Worm (Caenorhabditis elegans) whole organism, midembryonic: ENCODE results near the gene scl-7.

ENCODE experiments used
- T22C8.4 ChIP-seq: fragments of 200-800 bp; sonication (Bioruptor generic); IDR thresholded peaks from 2 replicates; pipeline ENCODE4 v1.3.6; 2022; ENCODE audit warnings: missing genetic modification characterization, missing compliant biosample characterization
- cog-1 ChIP-seq: sonication (generic microtip); optimal IDR thresholded peaks from 2 replicates; lab custom pipeline; 2016; ENCODE audit warnings: missing genetic modification characterization, missing compliant biosample characterization
- flt-1 ChIP-seq: fragments of 200-800 bp; sonication (Bioruptor generic); IDR thresholded peaks from 2 replicates; pipeline ENCODE4 v1.3.6; 2022; ENCODE audit warnings: missing genetic modification characterization, missing compliant biosample characterization
- klf-2 ChIP-seq: fragments of 200-800 bp; sonication (Bioruptor generic); conservative IDR thresholded peaks from 2 replicates; pipeline ENCODE4 v1.3.6; 2022; ENCODE audit warnings: missing genetic modification reagents, missing genetic modification characterization, missing compliant biosample characterization
- med-1 ChIP-seq: sonication (generic microtip); optimal IDR thresholded peaks from 2 replicates; lab custom pipeline; 2017; ENCODE audit warnings: missing genetic modification characterization, mild to moderate bottlenecking, missing compliant biosample characterization, antibody characterized with exemption, missing genetic modification reagents; ENCODE audit not compliant: insufficient read depth
- ref-1 ChIP-seq: fragments of 200-800 bp; sonication (Bioruptor generic); conservative IDR thresholded peaks from 2 replicates; pipeline ENCODE4 v1.3.6; 2022; ENCODE audit warnings: missing genetic modification reagents, missing genetic modification characterization, missing compliant biosample characterization
- tab-1 ChIP-seq: fragments of 200-800 bp; sonication (Bioruptor generic); IDR thresholded peaks from 2 replicates; pipeline ENCODE4 v1.3.6; 2022; ENCODE audit warnings: missing genetic modification characterization, missing compliant biosample characterization
- ztf-23 ChIP-seq: fragments of 200-800 bp; sonication (Bioruptor generic); IDR thresholded peaks from 2 replicates; pipeline ENCODE4 v1.3.6; 2022; ENCODE audit warnings: missing genetic modification reagents, missing genetic modification characterization, missing compliant biosample characterization
- ztf-29 ChIP-seq: fragments of 200-800 bp; sonication (Bioruptor generic); IDR thresholded peaks from 2 replicates; pipeline ENCODE4 v1.3.6; 2022; ENCODE audit warnings: missing genetic modification reagents, missing genetic modification characterization, missing compliant biosample characterization

The scl-7 gene

ce11 chrIV:13077694-13078093 is 7.5 kb downstream of the scl-7 start:
- no peak for TF ChIP-seq med-1
- TF ChIP-seq tab-1 (GFP tag; lab: Robert Waterston, UW): no peak
- no peak for TF ChIP-seq T22C8.4 (GFP tag; lab: Robert Waterston, UW)

- TF ChIP-seq ztf-23 (GFP tag; lab: Robert Waterston, UW): no peak
- TF ChIP-seq T22C8.4 (GFP tag; lab: Robert Waterston, UW): no peak
- no peak for TF ChIP-seq ref-1 (GFP tag; lab: Robert Waterston, UW)
- TF ChIP-seq tab-1 (GFP tag; lab: Robert Waterston, UW): no peak
- no peak for TF ChIP-seq ztf-29 (GFP tag; lab: Robert Waterston, UW)
- TF ChIP-seq flt-1: no peak
- TF ChIP-seq cog-1 (tag; lab: Kevin White, UChicago): no peak
- no peak for TF ChIP-seq med-1
- no peak for TF ChIP-seq klf-2 (GFP tag; lab: Robert Waterston, UW)
Observed at ce11 chrIV:13078342-13078741, 8.1 kb downstream of the scl-7 start.

ce11 chrIV:13079119-13079518 is 8.9 kb downstream of the scl-7 start, which contains the start of gene C39E9.8:
Gene C39E9.8, plus strand, starts transcription at chrIV:13079446.
- TF ChIP-seq med-1: no peak
- no peak for TF ChIP-seq tab-1 (GFP tag; lab: Robert Waterston, UW)
- TF ChIP-seq ztf-23 (GFP tag; lab: Robert Waterston, UW): no peak
- TF ChIP-seq klf-2 (GFP tag; lab: Robert Waterston, UW): no peak
- no peak for TF ChIP-seq flt-1
- TF ChIP-seq ztf-29 (GFP tag; lab: Robert Waterston, UW): no peak
- TF ChIP-seq T22C8.4 (GFP tag; lab: Robert Waterston, UW): no peak
- TF ChIP-seq cog-1 (tag; lab: Kevin White, UChicago): no peak
- no peak for TF ChIP-seq ref-1 (GFP tag; lab: Robert Waterston, UW)

- TF ChIP-seq cog-1 (tag; lab: Kevin White, UChicago): no peak
- TF ChIP-seq med-1: no peak
- no peak for TF ChIP-seq T22C8.4 (GFP tag; lab: Robert Waterston, UW)
- no peak for TF ChIP-seq klf-2 (GFP tag; lab: Robert Waterston, UW)
- TF ChIP-seq ref-1 (GFP tag; lab: Robert Waterston, UW): no peak
- TF ChIP-seq ztf-23 (GFP tag; lab: Robert Waterston, UW): no peak
- TF ChIP-seq ztf-29 (GFP tag; lab: Robert Waterston, UW): no peak
Observed at ce11 chrIV:13080185-13080584, 9.9 kb downstream of the scl-7 start.

ce11 chrIV:13080861-13081260 is 10.6 kb downstream of the scl-7 start:
- no peak for TF ChIP-seq med-1
- no peak for TF ChIP-seq flt-1
- TF ChIP-seq klf-2 (GFP tag; lab: Robert Waterston, UW): no peak
- no peak for TF ChIP-seq ztf-29 (GFP tag; lab: Robert Waterston, UW)
- no peak for TF ChIP-seq ztf-23 (GFP tag; lab: Robert Waterston, UW)
- TF ChIP-seq tab-1 (GFP tag; lab: Robert Waterston, UW): no peak
- no peak for TF ChIP-seq ref-1 (GFP tag; lab: Robert Waterston, UW)
- TF ChIP-seq T22C8.4 (GFP tag; lab: Robert Waterston, UW): no peak
- TF ChIP-seq cog-1 (tag; lab: Kevin White, UChicago): no peak

ce11 chrIV:13082106-13082505 is 11.9 kb downstream of the scl-7 start:
- TF ChIP-seq ref-1 (GFP tag; lab: Robert Waterston, UW): no peak
- TF ChIP-seq tab-1 (GFP tag; lab: Robert Waterston, UW): no peak
- no peak for TF ChIP-seq T22C8.4 (GFP tag; lab: Robert Waterston, UW)
- no peak for TF ChIP-seq klf-2 (GFP tag; lab: Robert Waterston, UW)
- TF ChIP-seq med-1: no peak
- no peak for TF ChIP-seq ztf-23 (GFP tag; lab: Robert Waterston, UW)
- TF ChIP-seq flt-1: no peak
- TF ChIP-seq ztf-29 (GFP tag; lab: Robert Waterston, UW): no peak
- no peak for TF ChIP-seq cog-1 (tag; lab: Kevin White, UChicago)

ce11 chrIV:13082836-13083763 is 12.9 kb downstream of the scl-7 start:
- no peak for TF ChIP-seq cog-1 (tag; lab: Kevin White, UChicago)

- TF ChIP-seq ref-1 (GFP tag; lab: Robert Waterston, UW) (no peak), T22C8.4 (GFP tag; lab: Robert Waterston, UW) (no peak), tab-1 (GFP tag; lab: Robert Waterston, UW) (no peak), ztf-29 (GFP tag; lab: Robert Waterston, UW) (no peak), med-1 (no peak), flt-1 (no peak), ztf-23 (GFP tag; lab: Robert Waterston, UW) (no peak), cog-1 (tag; lab: Kevin White, UChicago) (no peak), klf-2 (GFP tag; lab: Robert Waterston, UW) (no peak)
Observed at ce11 chrIV:13085675-13086074, 15.4 kb downstream of the scl-7 start.

- TF ChIP-seq T22C8.4 (GFP tag; lab: Robert Waterston, UW): no peak
- TF ChIP-seq klf-2 (GFP tag; lab: Robert Waterston, UW): no peak
- TF ChIP-seq ref-1 (GFP tag; lab: Robert Waterston, UW): no peak
- TF ChIP-seq tab-1 (GFP tag; lab: Robert Waterston, UW): no peak
- TF ChIP-seq flt-1: no peak
- no peak for TF ChIP-seq ztf-29 (GFP tag; lab: Robert Waterston, UW)
- no peak for TF ChIP-seq ztf-23 (GFP tag; lab: Robert Waterston, UW)
- TF ChIP-seq med-1: no peak
- TF ChIP-seq cog-1 (tag; lab: Kevin White, UChicago): no peak
Observed at ce11 chrIV:13086705-13087104, 16.5 kb downstream of the scl-7 start, which contains the start of gene spin-2. Gene spin-2, plus strand, starts transcription at chrIV:13087005.
